Fruit fly (Drosophila melanogaster): Measurements from ENCODE around the gene Nepl17.

Gene Nepl17

dm6 chr3R:28880066-28880842 is 7.5 kb downstream of the Nepl17 start, which contains the start of the genes Nepl19 and Nepl20:
Gene Nepl19, minus strand, starts transcription at chr3R:28880122.
Gene Nepl20, plus strand, starts transcription at chr3R:28880792.
- no peak for TF ChIP-seq CG17801 (GFP tag; optimal IDR thresholded peaks at IDR 0.05; ENCODE audit: partially characterized antibody)

- no peak for TF ChIP-seq CG17801 (GFP tag; optimal IDR thresholded peaks at IDR 0.05; ENCODE audit: partially characterized antibody)
These were observed 10.7 kb downstream of the Nepl17 start, which contains the start of gene Nepl21 for dm6 chr3R:28883434-28883833. Gene Nepl21, plus strand, starts transcription at chr3R:28883693.

dm6 chr3R:28886813-28887212 is 14.1 kb downstream of the Nepl17 start:
- no peak for TF ChIP-seq CG17801 (GFP tag; optimal IDR thresholded peaks at IDR 0.05; ENCODE audit: partially characterized antibody)

dm6 chr3R:28887559-28888432 is 15.1 kb downstream of the Nepl17 start, which contains the start of the genes CG33203 and Doa:
Gene CG33203, minus strand, starts transcription at chr3R:28887709.
Gene Doa, plus strand, starts transcription at chr3R:28888073.
- TF ChIP-seq CG17801 (GFP tag; optimal IDR thresholded peaks at IDR 0.05; ENCODE audit: partially characterized antibody): peak; percentile 34

- peak; percentile 61 for TF ChIP-seq CG17801 (GFP tag; optimal IDR thresholded peaks at IDR 0.05; ENCODE audit: partially characterized antibody)
These were observed 16.1 kb downstream of the Nepl17 start for dm6 chr3R:28888561-28889426.

- no peak for TF ChIP-seq CG17801 (GFP tag; optimal IDR thresholded peaks at IDR 0.05; ENCODE audit: partially characterized antibody)
These were observed 16.7 kb downstream of the Nepl17 start for dm6 chr3R:28889427-28889736.

dm6 chr3R:28891513-28892097 is 18.9 kb downstream of the Nepl17 start:
- TF ChIP-seq CG17801 (GFP tag; optimal IDR thresholded peaks at IDR 0.05; ENCODE audit: partially characterized antibody): no peak

dm6 chr3R:28895014-28895413 is 22.3 kb downstream of the Nepl17 start:
- TF ChIP-seq CG17801 (GFP tag; optimal IDR thresholded peaks at IDR 0.05; ENCODE audit: partially characterized antibody): no peak

- no peak for TF ChIP-seq CG17801 (GFP tag; optimal IDR thresholded peaks at IDR 0.05; ENCODE audit: partially characterized antibody)
These were observed 25.2 kb downstream of the Nepl17 start for dm6 chr3R:28897891-28898290.

dm6 chr3R:28898921-28899545 is 26.3 kb downstream of the Nepl17 start:
- no peak for TF ChIP-seq CG17801 (GFP tag; optimal IDR thresholded peaks at IDR 0.05; ENCODE audit: partially characterized antibody)

dm6 chr3R:28901468-28902163 is 28.9 kb downstream of the Nepl17 start:
- no peak for TF ChIP-seq CG17801 (GFP tag; optimal IDR thresholded peaks at IDR 0.05; ENCODE audit: partially characterized antibody)

dm6 chr3R:28903392-28903791 is 30.7 kb downstream of the Nepl17 start:
- no peak for TF ChIP-seq CG17801 (GFP tag; optimal IDR thresholded peaks at IDR 0.05; ENCODE audit: partially characterized antibody)

dm6 chr3R:28904174-28904573 is 31.5 kb downstream of the Nepl17 start:
- no peak for TF ChIP-seq CG17801 (GFP tag; optimal IDR thresholded peaks at IDR 0.05; ENCODE audit: partially characterized antibody)

All from ovary, adult (tissue).